Worm (Caenorhabditis elegans) whole organism, L3 larva: ENCODE measurements around the gene dhs-28.

Experiments used
- R02D3.7 ChIP-seq: fragments of 150-350 bp; optimal IDR thresholded peaks from 2 replicates; lab custom pipeline; 2014; ENCODE audit warnings: missing biosample characterization, missing genetic modification characterization
- ZK546.5 ChIP-seq: sonication (generic microtip); optimal IDR thresholded peaks from 2 replicates; lab custom pipeline; 2017; ENCODE audit warnings: missing biosample characterization, missing genetic modification characterization
- ceh-82 ChIP-seq: fragments of 150-350 bp; optimal IDR thresholded peaks from 2 replicates; lab custom pipeline; 2014; ENCODE audit warnings: missing biosample characterization, missing genetic modification characterization
- elt-3 ChIP-seq, 3 experiments: fragments of 150-350 bp in 1 of 3; sonication (generic microtip) in 2 of 3; optimal IDR thresholded peaks; 2 replicates in 2 of 3; 4 replicates in 1 of 3; lab custom pipeline; 2014 to 2017; ENCODE audit warnings: missing biosample characterization in 3 of 3, missing genetic modification characterization in 3 of 3
- unc-39 ChIP-seq: sonication (generic microtip); optimal IDR thresholded peaks from 4 replicates; lab custom pipeline; 2017; ENCODE audit warnings: missing biosample characterization, missing genetic modification characterization
- unc-62 ChIP-seq: fragments of 150-350 bp; sonication (generic microtip); optimal IDR thresholded peaks from 4 replicates; lab custom pipeline; 2014; ENCODE audit warnings: missing biosample characterization, missing genetic modification reagents, missing genetic modification characterization

ce11 chrX:6790457-6790856, 27.8 kb upstream of the dhs-28 start:
- no peak for TF ChIP-seq ZK546.5 (tag; lab: Kevin White, UChicago)
- TF ChIP-seq ceh-82, result no peak
- no peak for TF ChIP-seq R02D3.7
- no peak for TF ChIP-seq unc-62 (GFP tag; lab: Kevin White, UChicago)
- TF ChIP-seq unc-39 (tag; lab: Kevin White, UChicago), result no peak
- TF ChIP-seq elt-3 (tag; optimal IDR thresholded peaks at IDR 0.05; lab: Kevin White, UChicago), result no peak
